Worm (Caenorhabditis elegans) whole organism, L3 larva: ENCODE data around the gene dct-17.

Experiments used
- ZK546.5 ChIP-seq: sonication (generic microtip); optimal IDR thresholded peaks from 2 replicates; lab custom pipeline; 2017; ENCODE audit warnings: missing biosample characterization, missing genetic modification characterization
- aly-2 ChIP-seq: fragments of 150-350 bp; optimal IDR thresholded peaks from 2 replicates; lab custom pipeline; 2014; ENCODE audit warnings: missing biosample characterization, missing genetic modification characterization
- ama-1 ChIP-seq: fragments of 150-350 bp; optimal IDR thresholded peaks from 2 replicates; lab custom pipeline; 2018
- ceh-16 ChIP-seq: sonication (generic microtip); optimal IDR thresholded peaks from 2 replicates; lab custom pipeline; 2017; ENCODE audit warnings: missing biosample characterization, missing genetic modification characterization
- ceh-82 ChIP-seq: fragments of 150-350 bp; optimal IDR thresholded peaks from 2 replicates; lab custom pipeline; 2014; ENCODE audit warnings: missing biosample characterization, missing genetic modification characterization
- ceh-9 ChIP-seq: sonication (generic microtip); optimal IDR thresholded peaks from 2 replicates; lab custom pipeline; 2018; ENCODE audit warnings: missing biosample characterization, missing genetic modification characterization
- egl-27 ChIP-seq: sonication (generic microtip); optimal IDR thresholded peaks from 4 replicates; lab custom pipeline; 2017; ENCODE audit warnings: missing biosample characterization, missing genetic modification reagents, missing genetic modification characterization
- egl-5 ChIP-seq: fragments of 150-350 bp; optimal IDR thresholded peaks from 2 replicates; lab custom pipeline; 2017; ENCODE audit warnings: missing biosample characterization, missing genetic modification reagents, missing genetic modification characterization, inconsistent platforms
- elt-1 ChIP-seq: fragments of 150-350 bp; optimal IDR thresholded peaks from 2 replicates; lab custom pipeline; 2014; ENCODE audit warnings: missing biosample characterization, missing genetic modification characterization
- elt-3 ChIP-seq, 3 experiments: fragments of 150-350 bp in 1 of 3; sonication (generic microtip) in 2 of 3; optimal IDR thresholded peaks; 2 replicates in 2 of 3; 4 replicates in 1 of 3; lab custom pipeline; 2014 to 2017; ENCODE audit warnings: missing biosample characterization in 3 of 3, missing genetic modification characterization in 3 of 3
- eor-1 ChIP-seq, 2 experiments: fragments of 150-350 bp; optimal IDR thresholded peaks; 2 replicates each; lab custom pipeline; 2014 to 2018; ENCODE audit warnings: missing biosample characterization in 2 of 2, missing genetic modification characterization in 2 of 2
- fkh-10 ChIP-seq: sonication (generic microtip); optimal IDR thresholded peaks from 2 replicates; lab custom pipeline; 2017; ENCODE audit warnings: missing biosample characterization, missing genetic modification reagents, missing genetic modification characterization
- fkh-2 ChIP-seq: fragments of 150-350 bp; optimal IDR thresholded peaks from 2 replicates; lab custom pipeline; 2014; ENCODE audit warnings: missing biosample characterization, missing genetic modification reagents, missing genetic modification characterization
- fos-1 ChIP-seq: fragments of 150-350 bp; optimal IDR thresholded peaks from 2 replicates; lab custom pipeline; 2014; ENCODE audit warnings: missing biosample characterization, missing genetic modification characterization
- hmg-11 ChIP-seq: sonication (generic microtip); optimal IDR thresholded peaks from 2 replicates; lab custom pipeline; 2016; ENCODE audit warnings: missing genetic modification characterization, missing compliant biosample characterization
- jun-1 ChIP-seq: fragments of 150-350 bp; optimal IDR thresholded peaks from 2 replicates; lab custom pipeline; 2014; ENCODE audit warnings: missing biosample characterization, missing genetic modification reagents, missing genetic modification characterization
- lin-15B ChIP-seq: fragments of 150-350 bp; optimal IDR thresholded peaks from 2 replicates; lab custom pipeline; 2014; ENCODE audit warnings: missing biosample characterization, missing genetic modification characterization
- lin-39 ChIP-seq: fragments of 150-350 bp; optimal IDR thresholded peaks from 2 replicates; lab custom pipeline; 2018; ENCODE audit warnings: missing biosample characterization, missing genetic modification reagents, missing genetic modification characterization
- lsy-12 ChIP-seq: sonication (generic microtip); optimal IDR thresholded peaks from 2 replicates; lab custom pipeline; 2016; ENCODE audit warnings: mild to moderate bottlenecking, missing genetic modification characterization, missing compliant biosample characterization
- nfya-1 ChIP-seq: sonication (generic microtip); optimal IDR thresholded peaks from 2 replicates; lab custom pipeline; 2017; ENCODE audit warnings: missing genetic modification characterization, mild to moderate bottlenecking, missing compliant biosample characterization, antibody characterized with exemption, moderate library complexity; ENCODE audit not compliant: insufficient read depth
- nhr-11 ChIP-seq: fragments of 150-350 bp; optimal IDR thresholded peaks from 2 replicates; lab custom pipeline; 2014; ENCODE audit warnings: missing biosample characterization, missing genetic modification characterization
- nhr-12 ChIP-seq: fragments of 150-350 bp; optimal IDR thresholded peaks from 2 replicates; lab custom pipeline; 2014; ENCODE audit warnings: missing biosample characterization, missing genetic modification characterization
- nhr-237 ChIP-seq: fragments of 150-350 bp; optimal IDR thresholded peaks from 2 replicates; lab custom pipeline; 2014; ENCODE audit warnings: missing biosample characterization, missing genetic modification characterization
- nhr-25 ChIP-seq: sonication (generic microtip); optimal IDR thresholded peaks from 2 replicates; lab custom pipeline; 2017; ENCODE audit warnings: missing biosample characterization, missing genetic modification characterization
- nhr-28 ChIP-seq: fragments of 150-350 bp; optimal IDR thresholded peaks from 2 replicates; lab custom pipeline; 2014; ENCODE audit warnings: missing biosample characterization, missing genetic modification characterization
- nhr-43 ChIP-seq: sonication (generic microtip); optimal IDR thresholded peaks from 2 replicates; lab custom pipeline; 2016; ENCODE audit warnings: mild to moderate bottlenecking, missing genetic modification characterization, missing compliant biosample characterization; ENCODE audit not compliant: poor library complexity, severe bottlenecking
- nhr-67 ChIP-seq: fragments of 150-350 bp; optimal IDR thresholded peaks from 2 replicates; lab custom pipeline; 2014; ENCODE audit warnings: missing biosample characterization, missing genetic modification characterization
- nhr-76 ChIP-seq: fragments of 150-350 bp; sonication (generic microtip); optimal IDR thresholded peaks from 5 replicates; lab custom pipeline; 2014; ENCODE audit warnings: missing biosample characterization, missing genetic modification characterization
- nhr-77 ChIP-seq: fragments of 150-350 bp; optimal IDR thresholded peaks from 2 replicates; lab custom pipeline; 2014; ENCODE audit warnings: missing biosample characterization, missing genetic modification characterization
- pha-4 ChIP-seq: fragments of 150-350 bp; optimal IDR thresholded peaks from 2 replicates; lab custom pipeline; 2014; ENCODE audit warnings: missing biosample characterization, missing genetic modification reagents, missing genetic modification characterization
- pqm-1 ChIP-seq: fragments of 150-350 bp; optimal IDR thresholded peaks from 2 replicates; lab custom pipeline; 2017; ENCODE audit warnings: missing biosample characterization, missing genetic modification characterization, inconsistent platforms
- sea-2 ChIP-seq: fragments of 150-350 bp; sonication (generic microtip); optimal IDR thresholded peaks from 4 replicates; lab custom pipeline; 2014; ENCODE audit warnings: missing biosample characterization, missing genetic modification reagents, missing genetic modification characterization
- skn-1 ChIP-seq: fragments of 150-350 bp; optimal IDR thresholded peaks from 2 replicates; lab custom pipeline; 2014; ENCODE audit warnings: missing biosample characterization, missing genetic modification characterization
- snpc-4 ChIP-seq: fragments of 150-350 bp; optimal IDR thresholded peaks from 2 replicates; lab custom pipeline; 2014; ENCODE audit warnings: missing biosample characterization, missing genetic modification characterization
- unc-39 ChIP-seq: sonication (generic microtip); optimal IDR thresholded peaks from 4 replicates; lab custom pipeline; 2017; ENCODE audit warnings: missing biosample characterization, missing genetic modification characterization
- unc-62 ChIP-seq: fragments of 150-350 bp; sonication (generic microtip); optimal IDR thresholded peaks from 4 replicates; lab custom pipeline; 2014; ENCODE audit warnings: missing biosample characterization, missing genetic modification reagents, missing genetic modification characterization
- zag-1 ChIP-seq: fragments of 150-350 bp; optimal IDR thresholded peaks from 2 replicates; lab custom pipeline; 2014; ENCODE audit warnings: missing biosample characterization, missing genetic modification characterization
- ztf-11 ChIP-seq: fragments of 150-350 bp; optimal IDR thresholded peaks from 2 replicates; lab custom pipeline; 2014; ENCODE audit warnings: missing biosample characterization, missing genetic modification characterization
- ztf-4 ChIP-seq: fragments of 150-350 bp; optimal IDR thresholded peaks from 2 replicates; lab custom pipeline; 2014; ENCODE audit warnings: missing biosample characterization, missing genetic modification characterization

dct-17 gene

DNA sequence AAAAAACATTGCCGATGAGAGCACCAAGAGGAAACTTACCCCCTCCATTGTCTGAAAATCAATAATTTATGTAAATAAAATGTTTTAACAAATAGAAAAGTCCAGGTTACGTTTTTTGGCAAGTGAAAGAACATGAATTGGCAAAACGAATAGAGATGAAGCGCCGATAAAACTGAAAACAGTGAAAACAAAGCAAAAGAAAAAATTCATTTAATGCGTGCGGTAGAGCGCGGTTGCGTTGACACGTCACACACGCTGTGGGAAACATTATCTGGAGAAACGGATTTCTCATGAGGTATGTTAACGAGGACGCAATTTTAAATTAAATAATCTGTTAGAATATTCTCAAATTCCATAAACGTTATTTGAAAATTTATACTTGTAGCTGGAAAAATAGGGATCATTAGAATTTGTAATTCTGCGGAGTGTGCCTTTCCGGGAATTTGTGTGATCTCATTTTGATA lies 15.3 kb downstream of the dct-17 start, which contains the start of gene zipt-9 (continued):
- TF ChIP-seq fkh-10, result peak; percentile 60
- TF ChIP-seq lin-39 (tag; lab: Kevin White, UChicago), result peak; percentile 72
- TF ChIP-seq egl-27 (tag; lab: Kevin White, UChicago), result no peak
- no peak for TF ChIP-seq ceh-16
- TF ChIP-seq nhr-12 (tag; lab: Kevin White, UChicago), result no peak
- peak; percentile 45 for TF ChIP-seq egl-5 (tag; lab: Kevin White, UChicago)
- TF ChIP-seq fos-1 (tag; lab: Kevin White, UChicago), result no peak
- TF ChIP-seq skn-1 (tag; lab: Kevin White, UChicago), result peak; percentile 56
- peak; percentile 84 for TF ChIP-seq snpc-4 (tag; lab: Kevin White, UChicago)
- TF ChIP-seq pha-4 (tag; lab: Kevin White, UChicago), result peak; percentile 82
- TF ChIP-seq nhr-25 (tag; lab: Kevin White, UChicago), result peak; percentile 76

DNA sequence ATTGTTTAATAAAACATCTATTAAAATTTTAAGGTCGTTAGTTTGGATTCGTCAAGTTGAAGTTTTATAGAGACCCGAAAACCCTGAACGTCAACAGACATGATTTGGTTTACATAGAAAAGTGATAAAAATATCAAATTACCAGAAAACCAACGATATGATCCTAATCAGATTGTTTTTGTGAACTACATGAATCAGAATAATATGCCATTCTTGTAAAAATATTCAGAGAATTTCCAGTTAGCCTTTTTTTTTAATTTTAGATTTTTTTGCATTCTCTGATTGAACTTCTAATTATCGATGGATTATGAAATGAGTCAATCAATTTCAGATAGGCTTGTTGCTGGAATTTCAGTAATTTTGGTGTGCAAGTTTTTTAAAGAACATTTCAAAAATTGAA lies 19.5 kb downstream of the dct-17 start, which contains the start of gene srx-96:
Gene srx-96, plus strand, starts transcription at position 301 of the 400 bp plus-strand sequence.
- TF ChIP-seq elt-1, result no peak
- no peak for TF ChIP-seq nhr-28
- TF ChIP-seq eor-1 (tag; optimal IDR thresholded peaks at IDR 0.05; lab: Kevin White, UChicago), result no peak
- TF ChIP-seq ceh-16, result no peak
- TF ChIP-seq nhr-67 (tag; lab: Kevin White, UChicago), result no peak
- no peak for TF ChIP-seq ceh-9
- TF ChIP-seq sea-2, result no peak
- TF ChIP-seq nhr-77 (tag; lab: Kevin White, UChicago), result no peak
- TF ChIP-seq nhr-25 (tag; lab: Kevin White, UChicago), result no peak
- TF ChIP-seq nhr-237, result no peak
- no peak for TF ChIP-seq snpc-4 (tag; lab: Kevin White, UChicago)
- no peak for TF ChIP-seq lin-39 (tag; lab: Kevin White, UChicago)
- no peak for TF ChIP-seq nhr-76 (tag; lab: Kevin White, UChicago)
- TF ChIP-seq egl-5 (tag; lab: Kevin White, UChicago), result no peak
- TF ChIP-seq skn-1 (tag; lab: Kevin White, UChicago), result no peak
- no peak for TF ChIP-seq ceh-82 (tag; lab: Kevin White, UChicago)
- TF ChIP-seq zag-1 (tag; lab: Kevin White, UChicago), result no peak

DNA sequence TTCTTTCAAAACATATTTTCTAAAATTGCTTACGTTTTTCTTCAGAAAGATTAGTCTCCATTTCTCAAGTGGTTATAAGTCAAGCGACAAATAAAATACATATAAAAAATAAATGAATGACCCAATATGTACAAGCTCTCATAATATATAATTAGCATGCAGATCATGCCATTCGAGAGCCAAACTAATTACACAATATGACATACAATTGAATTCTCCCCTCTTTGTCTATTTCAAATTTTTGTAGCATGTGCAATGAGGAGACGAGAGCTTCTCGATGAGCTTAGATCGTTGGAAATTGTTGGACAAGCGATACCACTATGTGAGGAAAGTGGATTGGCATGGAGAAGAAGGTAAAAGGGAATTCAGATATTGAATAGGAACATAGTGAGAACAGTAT lies 23.3 kb downstream of the dct-17 start, which contains the start of gene hlh-34:
Gene hlh-34, minus strand, starts transcription at position 101 of the 400 bp plus-strand sequence.
- no peak for TF ChIP-seq nhr-11 (tag; lab: Kevin White, UChicago)
- no peak for TF ChIP-seq fkh-2
- no peak for TF ChIP-seq jun-1 (tag; lab: Kevin White, UChicago)
- no peak for TF ChIP-seq pha-4 (tag; lab: Kevin White, UChicago)
- no peak for TF ChIP-seq nhr-67 (tag; lab: Kevin White, UChicago)
- TF ChIP-seq nhr-237, result no peak
- no peak for TF ChIP-seq ztf-11 (tag; lab: Kevin White, UChicago)
- no peak for TF ChIP-seq ceh-82 (tag; lab: Kevin White, UChicago)
- TF ChIP-seq ceh-16, result no peak
- no peak for TF ChIP-seq zag-1 (tag; lab: Kevin White, UChicago)
- TF ChIP-seq nhr-12 (tag; lab: Kevin White, UChicago), result no peak
- no peak for TF ChIP-seq nhr-43 (tag; lab: Kevin White, UChicago)
- no peak for TF ChIP-seq unc-62 (GFP tag; lab: Kevin White, UChicago)

DNA sequence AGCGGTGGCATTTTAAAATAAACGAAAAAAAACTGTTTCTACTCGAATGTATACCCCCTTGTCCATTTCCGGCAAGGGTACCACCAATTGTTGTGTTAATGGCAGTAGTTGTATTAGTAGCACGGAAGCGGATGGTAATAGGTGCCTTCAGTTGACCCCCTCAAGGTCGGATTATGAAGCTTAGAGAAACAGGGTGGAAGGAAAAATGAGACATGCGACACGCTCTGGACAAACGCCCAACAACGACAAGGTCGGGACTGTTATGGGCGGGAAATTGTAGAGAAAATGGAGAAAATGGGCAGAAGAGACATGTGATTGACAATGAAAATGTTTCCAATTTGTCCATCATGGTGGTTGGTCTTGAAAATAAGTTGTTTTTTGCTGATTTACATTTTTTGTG lies 26.6 kb downstream of the dct-17 start, which contains the start of gene T01D3.3:
Gene T01D3.3, plus strand, starts transcription at position 312 of the 400 bp plus-strand sequence.
- TF ChIP-seq ceh-9 (no peak), zag-1 (tag; lab: Kevin White, UChicago) (no peak), ZK546.5 (tag; lab: Kevin White, UChicago) (no peak), fkh-2 (no peak), nhr-25 (tag; lab: Kevin White, UChicago) (peak; percentile 83), ztf-4 (no peak), egl-5 (tag; lab: Kevin White, UChicago) (peak; percentile 78), nhr-12 (tag; lab: Kevin White, UChicago) (no peak), aly-2 (tag; lab: Kevin White, UChicago) (no peak), lin-15B (tag; lab: Kevin White, UChicago) (no peak), lsy-12 (tag; lab: Kevin White, UChicago) (no peak), fkh-10 (no peak), nhr-77 (tag; lab: Kevin White, UChicago) (no peak)

DNA sequence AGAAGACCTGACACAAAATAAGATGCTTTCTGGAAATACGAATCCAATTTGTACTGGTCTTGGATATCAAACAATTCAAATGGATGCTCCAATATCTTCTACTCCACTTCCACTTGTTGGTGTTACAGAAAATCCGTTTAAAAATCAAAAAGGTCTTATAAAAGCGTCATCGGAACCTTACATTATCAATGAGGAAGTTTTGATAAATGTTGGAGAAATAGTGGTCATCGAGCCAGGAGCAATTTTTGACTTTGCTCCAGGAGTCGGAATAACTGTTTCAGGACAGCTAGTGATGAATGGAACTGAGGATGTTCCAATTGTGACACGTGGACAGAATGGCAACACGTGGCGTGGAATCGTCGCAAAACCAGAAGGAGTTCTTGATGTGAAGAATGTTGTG lies 36.5 kb downstream of the dct-17 start:
- TF ChIP-seq nhr-237, result no peak
- no peak for TF ChIP-seq unc-39 (tag; lab: Kevin White, UChicago)
- TF ChIP-seq nhr-11 (tag; lab: Kevin White, UChicago), result no peak
- no peak for TF ChIP-seq nhr-77 (tag; lab: Kevin White, UChicago)
- no peak for TF ChIP-seq unc-62 (GFP tag; lab: Kevin White, UChicago)
- TF ChIP-seq ztf-11 (tag; lab: Kevin White, UChicago), result no peak
- TF ChIP-seq nhr-25 (tag; lab: Kevin White, UChicago), result no peak
- no peak for TF ChIP-seq nfya-1 (tag; lab: Kevin White, UChicago)
- no peak for TF ChIP-seq hmg-11 (tag; lab: Kevin White, UChicago)
- no peak for TF ChIP-seq pqm-1 (tag; lab: Kevin White, UChicago)
- TF ChIP-seq eor-1 (tag; optimal IDR thresholded peaks at IDR 0.05; lab: Kevin White, UChicago), result no peak
- TF ChIP-seq elt-3 (tag; optimal IDR thresholded peaks at IDR 0.05; lab: Kevin White, UChicago), result no peak
- no peak for TF ChIP-seq ama-1 (lab: Kevin White, UChicago)
